Fruit fly (Drosophila melanogaster): ENCODE data around the gene tow.

Gene tow

DNA sequence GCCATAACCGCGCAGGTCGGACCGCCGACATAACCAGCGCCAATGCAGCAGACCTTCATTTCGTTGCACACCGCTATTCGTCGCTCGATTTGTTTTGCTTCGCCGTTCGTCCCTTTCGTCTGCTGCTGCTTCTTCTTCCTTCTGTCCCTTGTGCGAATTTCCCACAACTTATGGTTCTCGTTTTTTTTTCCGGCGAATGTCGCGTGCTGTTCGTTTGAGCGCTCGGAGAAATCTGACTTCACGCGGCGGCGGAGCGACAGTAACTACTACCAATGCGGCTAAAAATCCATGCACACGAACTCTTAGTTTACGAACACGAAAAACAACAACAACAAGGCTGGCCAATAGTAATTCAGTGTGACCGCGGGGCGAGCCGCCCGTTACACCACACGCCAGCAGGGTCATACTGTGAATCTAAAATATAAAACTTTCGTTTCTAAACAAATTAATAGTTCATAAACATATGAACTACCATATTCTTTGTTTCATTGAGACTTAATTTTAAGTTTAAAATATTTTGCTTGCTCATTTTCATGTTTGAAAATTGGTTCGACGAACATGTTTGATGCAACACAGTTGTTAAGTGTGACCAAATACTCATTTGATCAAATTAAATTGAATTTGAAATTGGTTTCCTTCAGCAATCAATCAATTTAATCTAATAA lies 22.0 kb downstream of the tow start, which contains the start of gene sgl (continued):
- TF ChIP-seq CG14710 (tag; optimal IDR thresholded peaks at IDR 0.05) = peak; percentile 63
- no peak for TF ChIP-seq CG15011 (GFP tag; optimal IDR thresholded peaks at IDR 0.05)
- TF ChIP-seq CG1832 (GFP tag; optimal IDR thresholded peaks at IDR 0.05) = no peak
- no peak for TF ChIP-seq ssp (GFP tag; IDR thresholded peaks at IDR 0.05)
- TF ChIP-seq MESR4 (GFP tag; optimal IDR thresholded peaks at IDR 0.05) = peak; percentile 57
- TF ChIP-seq Hsf (GFP tag; optimal IDR thresholded peaks at IDR 0.05) = no peak
- no peak for TF ChIP-seq CG9817 (tag; optimal IDR thresholded peaks at IDR 0.05)
- peak; percentile 16 for TF ChIP-seq CG9876 (GFP tag; optimal IDR thresholded peaks at IDR 0.05)
- peak; percentile 48 for TF ChIP-seq CG12391 (tag; optimal IDR thresholded peaks at IDR 0.05)
- no peak for TF ChIP-seq CG10462 (GFP tag; optimal IDR thresholded peaks at IDR 0.05)
- TF ChIP-seq knrl (GFP tag; IDR thresholded peaks at IDR 0.05; ENCODE audit: partially characterized antibody) = peak; percentile 34; the same call in 1 of the 3 replicates
- no peak for TF ChIP-seq slou (GFP tag; optimal IDR thresholded peaks at IDR 0.05)
- TF ChIP-seq croc (GFP tag; conservative IDR thresholded peaks at IDR 0.05) = no peak
- TF ChIP-seq CG8359 (GFP tag; optimal IDR thresholded peaks at IDR 0.05; ENCODE audit: borderline replicate concordance) = no peak
- TF ChIP-seq CG11560 (tag; IDR thresholded peaks at IDR 0.05) = no peak
- no peak for TF ChIP-seq CG10366 (GFP tag; IDR thresholded peaks at IDR 0.05)
- TF ChIP-seq phol (tag; optimal IDR thresholded peaks at IDR 0.05) = no peak
- peak; percentile 21 for TF ChIP-seq Dad (GFP tag; optimal IDR thresholded peaks at IDR 0.05)
- TF ChIP-seq ken (GFP tag; IDR thresholded peaks at IDR 0.05) = peak; percentile 59; the same call in 1 of the 3 replicates
- no peak for TF ChIP-seq fd3F (GFP tag; optimal IDR thresholded peaks at IDR 0.05)
- TF ChIP-seq CG30431 (GFP tag; optimal IDR thresholded peaks at IDR 0.05) = no peak
- peak; percentile 4 to 45 for TF ChIP-seq Pdp1 (GFP tag; optimal IDR thresholded peaks at IDR 0.05)
- TF ChIP-seq gcm2 (GFP tag; optimal IDR thresholded peaks at IDR 0.05) = no peak
- peak; percentile 48; the same call in 1 of the 2 replicates for TF ChIP-seq unc-4 (GFP tag; IDR thresholded peaks at IDR 0.05; ENCODE audit: partially characterized antibody)
- TF ChIP-seq abd-A (tag; optimal IDR thresholded peaks at IDR 0.05) = no peak
- TF ChIP-seq HHEX (GFP tag; optimal IDR thresholded peaks at IDR 0.05) = peak; percentile 39
- peak; percentile 37 for TF ChIP-seq PHDP (tag; optimal IDR thresholded peaks at IDR 0.05)
- TF ChIP-seq CG4820 (GFP tag; optimal IDR thresholded peaks at IDR 0.05) = no peak
- no peak for TF ChIP-seq Vsx1 (GFP tag; optimal IDR thresholded peaks at IDR 0.05)
- TF ChIP-seq Meics (GFP tag; optimal IDR thresholded peaks at IDR 0.05) = peak; percentile 2
- peak; percentile 53 for TF ChIP-seq cwo (GFP tag; optimal IDR thresholded peaks at IDR 0.05)
- no peak for TF ChIP-seq CG2202 (tag; optimal IDR thresholded peaks at IDR 0.05)
- TF ChIP-seq trem (tag; optimal IDR thresholded peaks at IDR 0.05) = peak; percentile 87
- peak; percentile 95 for TF ChIP-seq gfzf (GFP tag; optimal IDR thresholded peaks at IDR 0.05)
- peak; percentile 62; the same call in 1 of the 2 replicates for TF ChIP-seq Bgb (GFP tag; IDR thresholded peaks at IDR 0.05; ENCODE audit: partially characterized antibody)
- TF ChIP-seq CG17385 (GFP tag; optimal IDR thresholded peaks at IDR 0.05) = peak; percentile 95
- no peak for TF ChIP-seq btn (GFP tag; optimal IDR thresholded peaks at IDR 0.05)
- TF ChIP-seq CG30403 (GFP tag; optimal IDR thresholded peaks at IDR 0.05) = no peak
- peak; percentile 66 for TF ChIP-seq vvl (GFP tag; IDR thresholded peaks at IDR 0.05)
- no peak for TF ChIP-seq Hand (GFP tag; optimal IDR thresholded peaks at IDR 0.05)
- TF ChIP-seq ara (GFP tag; IDR thresholded peaks at IDR 0.05) = peak; percentile 41; the same call in 1 of the 2 replicates
- no peak for TF ChIP-seq gem (tag; optimal IDR thresholded peaks at IDR 0.05)
- peak; percentile 20 to 31 for TF ChIP-seq Hr51 (GFP tag; optimal IDR thresholded peaks at IDR 0.05)
- no peak for TF ChIP-seq Rx (GFP tag; IDR thresholded peaks at IDR 0.05)
- no peak for TF ChIP-seq usp (GFP tag; optimal IDR thresholded peaks at IDR 0.05)
- TF ChIP-seq CG1233 (GFP tag; optimal IDR thresholded peaks at IDR 0.05) = peak; percentile 39
- peak; percentile 43 for TF ChIP-seq YL-1 (GFP tag; optimal IDR thresholded peaks at IDR 0.05)
- no peak for TF ChIP-seq B-H1 (GFP tag; IDR thresholded peaks at IDR 0.05)
- no peak for TF ChIP-seq Hey (tag; optimal IDR thresholded peaks at IDR 0.05)
